Fruit fly (Drosophila melanogaster) whole organism, adult: Measurements from ENCODE around the gene RpS19b.

Source experiments
- CG1620 ChIP-seq: fragments of 200-800 bp; sonication (Bioruptor generic); optimal IDR thresholded peaks from 2 replicates; lab custom pipeline; 2016; ENCODE audit warnings: missing biosample characterization, missing genetic modification characterization
- CG7045 ChIP-seq: fragments of 200-800 bp; sonication (Bioruptor generic); optimal IDR thresholded peaks from 2 replicates; lab custom pipeline; 2017; ENCODE audit warnings: missing biosample characterization, mild to moderate bottlenecking, missing genetic modification characterization
- CG7101 ChIP-seq: fragments of 200-800 bp; sonication (Bioruptor generic); optimal IDR thresholded peaks from 2 replicates; lab custom pipeline; 2018; ENCODE audit warnings: missing biosample characterization, mild to moderate bottlenecking, missing genetic modification characterization, moderate library complexity
- Crg-1 ChIP-seq: fragments of 200-800 bp; sonication (Bioruptor generic); optimal IDR thresholded peaks from 2 replicates; lab custom pipeline; 2016; ENCODE audit warnings: missing biosample characterization, missing genetic modification characterization
- Hr96 ChIP-seq: fragments of 200-800 bp; sonication (Bioruptor generic); optimal IDR thresholded peaks from 2 replicates; lab custom pipeline; 2016; ENCODE audit warnings: missing biosample characterization, missing genetic modification characterization
- cic ChIP-seq: fragments of 200-800 bp; sonication (Bioruptor generic); optimal IDR thresholded peaks from 2 replicates; lab custom pipeline; 2017; ENCODE audit warnings: missing biosample characterization, mild to moderate bottlenecking, missing genetic modification characterization, moderate library complexity
- pad ChIP-seq: fragments of 200-800 bp; sonication (Bioruptor generic); optimal IDR thresholded peaks from 3 replicates; lab custom pipeline; 2017; ENCODE audit warnings: missing biosample characterization, missing genetic modification characterization, mild to moderate bottlenecking, moderate library complexity, missing genetic modification reagents
- tj ChIP-seq: fragments of 200-800 bp; sonication (Bioruptor generic); optimal IDR thresholded peaks from 3 replicates; lab custom pipeline; 2017; ENCODE audit warnings: missing biosample characterization, mild to moderate bottlenecking, missing genetic modification characterization, moderate library complexity
- toe ChIP-seq: fragments of 200-800 bp; sonication (Bioruptor generic); optimal IDR thresholded peaks from 2 replicates; lab custom pipeline; 2016; ENCODE audit warnings: missing biosample characterization, missing genetic modification characterization

DNA sequence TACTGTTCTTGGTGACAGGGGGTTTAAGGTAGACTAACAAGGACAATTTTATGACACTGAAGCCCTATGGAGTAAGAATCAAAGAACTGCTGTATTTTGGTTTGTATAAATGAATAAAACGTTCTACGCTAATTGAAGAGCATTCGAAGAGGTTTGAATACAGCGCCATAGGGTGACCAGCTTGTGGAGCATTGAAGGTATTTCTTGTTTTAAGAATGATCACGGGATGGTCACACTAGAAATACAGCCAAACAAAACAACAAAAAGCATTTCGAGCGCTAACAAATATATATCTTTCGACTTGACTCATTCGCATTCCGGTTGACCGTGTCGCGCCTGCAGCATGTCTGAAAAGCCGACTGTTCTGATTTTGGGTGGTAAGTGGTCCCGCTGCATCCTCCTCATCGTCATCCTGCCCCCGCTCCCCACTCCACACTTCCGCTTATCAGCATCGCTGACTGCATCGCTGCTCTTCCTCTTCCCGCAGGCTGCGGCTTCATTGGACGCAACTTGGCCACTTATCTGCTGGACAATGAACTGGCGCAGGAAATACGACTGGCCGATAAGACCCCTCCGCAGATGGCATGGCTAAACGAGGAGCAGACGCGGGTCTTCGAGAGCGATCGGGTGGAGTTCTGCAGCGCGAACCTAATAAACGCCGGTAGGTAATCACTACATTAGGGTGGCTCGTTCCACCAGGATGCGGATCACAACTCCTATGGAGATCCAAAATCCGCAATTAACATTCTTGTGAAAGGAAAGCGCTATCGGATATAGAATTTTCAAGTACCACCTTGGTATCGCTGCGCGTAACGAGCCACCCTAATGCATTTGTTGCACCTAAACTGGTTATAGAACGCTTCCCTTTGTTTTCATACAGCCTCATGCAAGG lies 600 bp upstream of the RpS19b start, which contains the start of gene CG5854:
- no peak for TF ChIP-seq CG1620 (GFP tag; lab: Kevin White, UChicago)
- TF ChIP-seq toe (GFP tag; lab: Kevin White, UChicago), result no peak
- TF ChIP-seq CG7045 (GFP tag; lab: Kevin White, UChicago), result peak; percentile 25
- TF ChIP-seq CG7101 (tag; lab: Kevin White, UChicago), result peak; percentile 71
- TF ChIP-seq pad (GFP tag; lab: Kevin White, UChicago), result peak; percentile 32
- peak; percentile 30 for TF ChIP-seq Crg-1 (GFP tag; lab: Kevin White, UChicago)
- TF ChIP-seq tj (GFP tag; lab: Kevin White, UChicago), result peak; percentile 19
- no peak for TF ChIP-seq Hr96
- TF ChIP-seq cic (GFP tag; lab: Kevin White, UChicago), result peak; percentile 61
